Fruit fly (Drosophila melanogaster) whole organism, embryonic: Measurements from ENCODE around the gene Ada1-1.

Experiments
- Atf6 ChIP-seq: fragments of 200-800 bp; sonication (Bioruptor generic); IDR thresholded peaks from 2 replicates; pipeline ENCODE4 v1.3.6; 2022; ENCODE audit warnings: missing biosample characterization, missing genetic modification characterization
- B-H2 ChIP-seq: fragments of 200-800 bp; sonication (Bioruptor generic); optimal IDR thresholded peaks from 2 replicates; lab custom pipeline; 2018; ENCODE audit warnings: missing biosample characterization, mild to moderate bottlenecking, missing genetic modification characterization
- Bteb2 ChIP-seq: fragments of 200-800 bp; sonication (Bioruptor generic); optimal IDR thresholded peaks from 2 replicates; lab custom pipeline; 2016; ENCODE audit warnings: missing biosample characterization, missing genetic modification characterization
- CG11696 ChIP-seq: fragments of 200-800 bp; sonication (Bioruptor generic); IDR thresholded peaks from 2 replicates; pipeline ENCODE4 v1.3.6; 2022; ENCODE audit warnings: missing biosample characterization, missing genetic modification characterization
- CG12659 ChIP-seq: fragments of 200-800 bp; sonication (Bioruptor generic); optimal IDR thresholded peaks from 3 replicates; lab custom pipeline; 2017; ENCODE audit warnings: mild to moderate bottlenecking, missing biosample characterization, missing genetic modification reagents, missing genetic modification characterization
- CG13287 ChIP-seq: fragments of 200-800 bp; sonication (Bioruptor generic); IDR thresholded peaks from 2 replicates; pipeline ENCODE4 v1.3.6; 2022; ENCODE audit warnings: missing biosample characterization, missing genetic modification characterization; ENCODE audit not compliant: partially characterized antibody
- CG16813 ChIP-seq: fragments of 200-800 bp; sonication (Bioruptor generic); IDR thresholded peaks from 3 replicates; pipeline ENCODE4 v1.3.6; 2022; ENCODE audit warnings: missing biosample characterization, missing genetic modification characterization; ENCODE audit not compliant: partially characterized antibody
- CG17186 ChIP-seq: fragments of 200-800 bp; sonication (Bioruptor generic); optimal IDR thresholded peaks from 3 replicates; lab custom pipeline; 2017; ENCODE audit warnings: missing biosample characterization, missing genetic modification reagents, missing genetic modification characterization
- CG18619 ChIP-seq: fragments of 200-800 bp; sonication (Bioruptor generic); optimal IDR thresholded peaks from 3 replicates; lab custom pipeline; 2017; ENCODE audit warnings: missing biosample characterization, mild to moderate bottlenecking, missing genetic modification characterization
- CG31224 ChIP-seq: fragments of 200-800 bp; sonication (Bioruptor generic); IDR thresholded peaks from 2 replicates; pipeline ENCODE4 v1.3.6; 2022; ENCODE audit warnings: missing biosample characterization, missing genetic modification characterization
- CG34224 ChIP-seq: fragments of 200-800 bp; sonication (Bioruptor generic); IDR thresholded peaks from 3 replicates; pipeline ENCODE4 v1.3.6; 2022; ENCODE audit warnings: missing biosample characterization, missing genetic modification characterization; ENCODE audit not compliant: partially characterized antibody
- CG4360 ChIP-seq: fragments of 200-800 bp; sonication (Bioruptor generic); IDR thresholded peaks from 2 replicates; pipeline ENCODE4 v1.3.6; 2022; ENCODE audit warnings: missing biosample characterization, missing genetic modification characterization
- CG4404 ChIP-seq: fragments of 200-800 bp; sonication (Bioruptor generic); IDR thresholded peaks from 2 replicates; pipeline ENCODE4 v1.3.6; 2022; ENCODE audit warnings: missing biosample characterization, missing genetic modification characterization
- CG4854 ChIP-seq: fragments of 200-800 bp; sonication (Bioruptor generic); optimal IDR thresholded peaks from 2 replicates; lab custom pipeline; 2016; ENCODE audit warnings: missing biosample characterization, missing genetic modification characterization, inconsistent platforms
- CG5180 ChIP-seq: fragments of 200-800 bp; sonication (Bioruptor generic); optimal IDR thresholded peaks from 3 replicates; lab custom pipeline; 2017; ENCODE audit warnings: missing biosample characterization, missing genetic modification characterization, mild to moderate bottlenecking, moderate library complexity, missing genetic modification reagents
- CG5953 ChIP-seq: fragments of 200-800 bp; sonication (Bioruptor generic); IDR thresholded peaks from 2 replicates; pipeline ENCODE4 v1.3.6; 2022; ENCODE audit warnings: missing biosample characterization, missing genetic modification characterization
- CG6791 ChIP-seq: fragments of 200-800 bp; sonication (Bioruptor generic); IDR thresholded peaks from 3 replicates; pipeline ENCODE4 v1.3.6; 2022; ENCODE audit warnings: missing biosample characterization, missing genetic modification characterization; ENCODE audit not compliant: partially characterized antibody
- CG9817 ChIP-seq: fragments of 200-800 bp; sonication (Bioruptor generic); optimal IDR thresholded peaks from 2 replicates; lab custom pipeline; 2018; ENCODE audit warnings: missing biosample characterization, mild to moderate bottlenecking, missing genetic modification characterization, moderate library complexity
- Dll ChIP-seq: fragments of 200-800 bp; sonication (Bioruptor generic); IDR thresholded peaks from 4 replicates; pipeline ENCODE4 v1.3.6; 2022; ENCODE audit warnings: missing biosample characterization, missing genetic modification characterization; ENCODE audit not compliant: partially characterized antibody
- Ets97D ChIP-seq: fragments of 200-800 bp; sonication (Bioruptor generic); optimal IDR thresholded peaks from 3 replicates; lab custom pipeline; 2016; ENCODE audit warnings: missing biosample characterization, missing genetic modification characterization
- Hr3 ChIP-seq: fragments of 200-800 bp; sonication (Bioruptor generic); optimal IDR thresholded peaks from 3 replicates; lab custom pipeline; 2016; ENCODE audit warnings: missing biosample characterization, missing genetic modification characterization
- Hr39 ChIP-seq: fragments of >200 bp; optimal IDR thresholded peaks from 2 replicates; lab custom pipeline; 2017
- Lim3 ChIP-seq: fragments of 200-800 bp; sonication (Bioruptor generic); IDR thresholded peaks from 2 replicates; pipeline ENCODE4 v1.3.6; 2022; ENCODE audit warnings: missing biosample characterization, missing genetic modification characterization
- Lpt ChIP-seq: fragments of >200 bp; optimal IDR thresholded peaks from 2 replicates; lab custom pipeline; 2018; ENCODE audit warnings: missing biosample characterization, missing genetic modification characterization
- MBD-R2 ChIP-seq: fragments of 200-800 bp; sonication (Bioruptor generic); IDR thresholded peaks from 2 replicates; pipeline ENCODE4 v1.3.6; 2022; ENCODE audit warnings: missing biosample characterization, missing genetic modification characterization
- MESR4 ChIP-seq: fragments of 200-800 bp; sonication (Bioruptor generic); optimal IDR thresholded peaks from 2 replicates; lab custom pipeline; 2018; ENCODE audit warnings: missing biosample characterization, mild to moderate bottlenecking, missing genetic modification characterization, moderate library complexity
- Scr ChIP-seq: fragments of 200-800 bp; sonication (Bioruptor generic); IDR thresholded peaks from 2 replicates; pipeline ENCODE4 v1.3.6; 2022; ENCODE audit warnings: missing biosample characterization, missing genetic modification characterization; ENCODE audit not compliant: partially characterized antibody
- Six4 ChIP-seq: fragments of 200-800 bp; sonication (Bioruptor generic); optimal IDR thresholded peaks from 2 replicates; lab custom pipeline; 2016; ENCODE audit warnings: missing biosample characterization, missing genetic modification characterization
- TFAM ChIP-seq: fragments of 200-800 bp; sonication (Bioruptor generic); optimal IDR thresholded peaks from 2 replicates; lab custom pipeline; 2017; ENCODE audit warnings: missing biosample characterization, missing genetic modification characterization, inconsistent platforms
- Xbp1 ChIP-seq: fragments of 200-800 bp; sonication (Bioruptor generic); optimal IDR thresholded peaks from 3 replicates; lab custom pipeline; 2016; ENCODE audit warnings: missing biosample characterization, mild to moderate bottlenecking, missing genetic modification characterization
- amos ChIP-seq: fragments of 200-800 bp; sonication (Bioruptor generic); IDR thresholded peaks from 2 replicates; pipeline ENCODE4 v1.3.6; 2022; ENCODE audit warnings: missing biosample characterization, missing genetic modification characterization; ENCODE audit not compliant: partially characterized antibody
- cg ChIP-seq: fragments of 200-800 bp; sonication (Bioruptor generic); optimal IDR thresholded peaks from 3 replicates; lab custom pipeline; 2019; ENCODE audit warnings: missing biosample characterization, mild to moderate bottlenecking, missing genetic modification characterization, moderate library complexity
- da ChIP-seq: fragments of 200-800 bp; sonication (Bioruptor generic); optimal IDR thresholded peaks from 2 replicates; lab custom pipeline; 2016; ENCODE audit warnings: missing biosample characterization, missing genetic modification characterization
- disco-r ChIP-seq: fragments of 200-800 bp; sonication (Bioruptor generic); optimal IDR thresholded peaks from 2 replicates; lab custom pipeline; 2016; ENCODE audit warnings: missing biosample characterization, missing genetic modification characterization
- dm ChIP-seq: fragments of 200-800 bp; sonication (Bioruptor generic); optimal IDR thresholded peaks from 3 replicates; lab custom pipeline; 2016; ENCODE audit warnings: missing biosample characterization, missing genetic modification characterization
- gfzf ChIP-seq: fragments of 200-800 bp; sonication (Bioruptor generic); optimal IDR thresholded peaks from 2 replicates; lab custom pipeline; 2016; ENCODE audit warnings: missing biosample characterization, mild to moderate bottlenecking, missing genetic modification characterization, moderate library complexity
- gsb ChIP-seq: fragments of 200-800 bp; sonication (Bioruptor generic); IDR thresholded peaks from 2 replicates; pipeline ENCODE4 v1.3.6; 2022; ENCODE audit warnings: missing biosample characterization, missing genetic modification characterization
- lov ChIP-seq, 2 experiments: fragments of 200-800 bp in 1 of 2; fragments of >200 bp in 1 of 2; sonication (Bioruptor generic) in 1 of 2; IDR thresholded peaks in 1 of 2; optimal IDR thresholded peaks in 1 of 2; 2 replicates in 1 of 2; 3 replicates in 1 of 2; pipeline versions ENCODE4 v1.3.6 to Lab custom; 2017 to 2022; ENCODE audit warnings: missing biosample characterization in 1 of 2, missing genetic modification characterization in 1 of 2
- maf-S ChIP-seq: fragments of 200-800 bp; sonication (Bioruptor generic); optimal IDR thresholded peaks from 2 replicates; lab custom pipeline; 2016; ENCODE audit warnings: missing biosample characterization, missing genetic modification characterization
- mld ChIP-seq: fragments of 200-800 bp; sonication (Bioruptor generic); IDR thresholded peaks from 3 replicates; pipeline ENCODE4 v1.3.6; 2022; ENCODE audit warnings: missing biosample characterization, missing genetic modification characterization; ENCODE audit not compliant: partially characterized antibody
- nmo ChIP-seq: fragments of 200-800 bp; sonication (Bioruptor generic); optimal IDR thresholded peaks from 2 replicates; lab custom pipeline; 2018; ENCODE audit warnings: missing biosample characterization, mild to moderate bottlenecking, missing genetic modification characterization, moderate library complexity
- nom ChIP-seq: fragments of 200-800 bp; sonication (Bioruptor generic); optimal IDR thresholded peaks from 2 replicates; lab custom pipeline; 2017; ENCODE audit warnings: missing biosample characterization, missing genetic modification characterization, mild to moderate bottlenecking, moderate library complexity, missing genetic modification reagents
- pfk ChIP-seq: fragments of 200-800 bp; sonication (Bioruptor generic); optimal IDR thresholded peaks from 2 replicates; lab custom pipeline; 2018; ENCODE audit warnings: missing biosample characterization, mild to moderate bottlenecking, missing genetic modification characterization, moderate library complexity
- pum ChIP-seq: fragments of 200-800 bp; sonication (Bioruptor generic); optimal IDR thresholded peaks from 2 replicates; lab custom pipeline; 2016; ENCODE audit warnings: missing biosample characterization, missing genetic modification characterization
- unpg ChIP-seq: fragments of 200-800 bp; sonication (Bioruptor generic); optimal IDR thresholded peaks from 3 replicates; lab custom pipeline; 2018; ENCODE audit warnings: missing biosample characterization, mild to moderate bottlenecking, missing genetic modification characterization, moderate library complexity
- vvl ChIP-seq: fragments of 200-800 bp; sonication (Bioruptor generic); IDR thresholded peaks from 2 replicates; pipeline ENCODE4 v1.3.6; 2022; ENCODE audit warnings: missing biosample characterization, missing genetic modification characterization
- zen2 ChIP-seq: fragments of 200-800 bp; sonication (Bioruptor generic); IDR thresholded peaks from 3 replicates; pipeline ENCODE4 v1.3.6; 2022; ENCODE audit warnings: missing biosample characterization, missing genetic modification characterization; ENCODE audit not compliant: partially characterized antibody
- zfh2 ChIP-seq: fragments of 200-800 bp; sonication (Bioruptor generic); optimal IDR thresholded peaks from 2 replicates; lab custom pipeline; 2016; ENCODE audit warnings: missing biosample characterization, missing genetic modification characterization

Ada1-1 gene

DNA sequence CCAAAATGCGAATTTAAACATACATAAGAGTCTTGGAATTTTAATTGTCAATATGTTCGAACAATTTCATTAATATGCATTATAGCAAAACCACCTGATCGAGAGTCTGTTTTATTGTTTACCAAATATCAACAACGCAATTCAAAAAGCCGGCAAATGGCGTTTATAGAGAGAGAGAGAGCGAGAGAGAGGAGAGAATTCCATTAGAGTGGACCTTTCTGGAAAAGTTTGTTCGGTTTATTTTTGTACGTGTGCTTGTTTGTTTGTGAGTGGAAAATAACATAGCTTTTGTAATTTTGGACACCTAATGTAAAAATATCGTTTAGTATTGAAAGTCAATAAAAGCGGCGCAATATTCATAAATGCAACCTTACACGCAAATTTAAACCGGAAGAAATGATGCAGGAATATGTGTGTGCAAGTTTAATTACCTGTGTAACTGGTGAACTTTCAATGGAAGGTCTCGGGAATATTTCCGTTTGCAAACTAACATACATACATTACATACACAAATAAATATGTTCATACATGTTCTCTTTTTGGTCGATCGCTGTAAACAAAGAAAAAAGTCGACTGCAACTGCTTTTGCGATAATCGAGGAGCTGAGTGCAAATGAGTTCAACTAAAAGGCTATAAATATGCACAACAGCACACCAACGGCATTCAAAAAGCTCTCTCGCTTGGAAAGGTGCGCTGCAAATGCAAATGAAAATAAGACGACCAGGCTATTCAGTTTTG, 48.2 kb downstream of the Ada1-1 start, which contains the start of gene CG6785 (continued):
- TF ChIP-seq CG18619 (peak; percentile 88), nom (GFP tag; lab: Kevin White, UChicago) (peak; percentile 77), mld (GFP tag; lab: Robert Waterston, UW) (no peak), CG4360 (GFP tag; lab: Robert Waterston, UW) (no peak), MESR4 (GFP tag; lab: Kevin White, UChicago) (peak; percentile 48), da (GFP tag; lab: Kevin White, UChicago) (peak; percentile 64), CG31224 (no peak), CG4854 (GFP tag; lab: Kevin White, UChicago) (peak; percentile 83), zen2 (no peak), CG12659 (peak; percentile 90), TFAM (GFP tag; lab: Kevin White, UChicago) (no peak), B-H2 (GFP tag; lab: Kevin White, UChicago) (peak; percentile 88), CG17186 (peak; percentile 66), Bteb2 (GFP tag; lab: Kevin White, UChicago) (peak; percentile 81), cg (peak; percentile 43), pum (GFP tag; lab: Kevin White, UChicago) (peak; percentile 62), Dll (GFP tag; lab: Robert Waterston, UW) (no peak), Hr3 (GFP tag; lab: Kevin White, UChicago) (peak; percentile 37), pfk (GFP tag; lab: Kevin White, UChicago) (peak; percentile 73), CG4404 (GFP tag; lab: Robert Waterston, UW) (no peak), dm (GFP tag; lab: Kevin White, UChicago) (peak; percentile 55), CG6791 (GFP tag; lab: Robert Waterston, UW) (no peak), Lim3 (GFP tag; lab: Robert Waterston, UW) (no peak), Hr39 (lab: Kevin White, UChicago) (no peak), Ets97D (GFP tag; lab: Kevin White, UChicago) (peak; percentile 65), amos (no peak; the same call in 1 of the 2 replicates), CG13287 (GFP tag; lab: Robert Waterston, UW) (peak; percentile 15; the same call in 1 of the 2 replicates), Lpt (GFP tag; lab: Kevin White, UChicago) (no peak), CG34224 (GFP tag; lab: Robert Waterston, UW) (peak; percentile 26; the same call in 1 of the 3 replicates), CG11696 (GFP tag; lab: Robert Waterston, UW) (no peak), Six4 (GFP tag; lab: Kevin White, UChicago) (peak; percentile 81), gsb (GFP tag; lab: Robert Waterston, UW) (no peak), nmo (peak; percentile 24), Atf6 (GFP tag; lab: Robert Waterston, UW) (peak; percentile 72), gfzf (GFP tag; lab: Kevin White, UChicago) (peak; percentile 1), CG5953 (GFP tag; lab: Robert Waterston, UW) (peak; percentile 68; the same call in 1 of the 2 replicates), Xbp1 (GFP tag; lab: Kevin White, UChicago) (peak; percentile 51), lov (optimal IDR thresholded peaks at IDR 0.05; lab: Kevin White, UChicago) (no peak), lov (GFP tag; IDR thresholded peaks at IDR 0.05; lab: Robert Waterston, UW) (no peak), MBD-R2 (GFP tag; lab: Robert Waterston, UW) (peak; percentile 7; the same call in 1 of the 2 replicates), maf-S (peak; percentile 66), CG9817 (peak; percentile 56), zfh2 (GFP tag; lab: Kevin White, UChicago) (no peak), vvl (peak; percentile 77), Scr (GFP tag; lab: Robert Waterston, UW) (no peak), unpg (peak; percentile 81), CG5180 (GFP tag; lab: Kevin White, UChicago) (peak; percentile 83), disco-r (peak; percentile 87), CG16813 (GFP tag; lab: Robert Waterston, UW) (no peak)
